Fruit fly (Drosophila melanogaster) whole organism, adult: ENCODE data around the gene CG31933.

ENCODE experiments used
- CG11617 ChIP-seq: fragments of 200-800 bp; sonication (Bioruptor generic); optimal IDR thresholded peaks from 2 replicates; lab custom pipeline; 2017; ENCODE audit warnings: mild to moderate bottlenecking, missing biosample characterization, missing genetic modification reagents, missing genetic modification characterization
- CG12768 ChIP-seq: fragments of 200-800 bp; sonication (Bioruptor generic); optimal IDR thresholded peaks from 2 replicates; lab custom pipeline; 2017; ENCODE audit warnings: missing biosample characterization, missing genetic modification characterization, mild to moderate bottlenecking, moderate library complexity, missing genetic modification reagents
- CG14711 ChIP-seq: fragments of 200-800 bp; sonication (Bioruptor generic); optimal IDR thresholded peaks from 2 replicates; lab custom pipeline; 2018; ENCODE audit warnings: missing biosample characterization, mild to moderate bottlenecking, missing genetic modification characterization, moderate library complexity
- CG1620 ChIP-seq: fragments of 200-800 bp; sonication (Bioruptor generic); optimal IDR thresholded peaks from 2 replicates; lab custom pipeline; 2016; ENCODE audit warnings: missing biosample characterization, missing genetic modification characterization
- CG33017 ChIP-seq: fragments of 200-800 bp; sonication (Bioruptor generic); optimal IDR thresholded peaks from 2 replicates; lab custom pipeline; 2018; ENCODE audit warnings: missing biosample characterization, mild to moderate bottlenecking, missing genetic modification characterization, moderate library complexity
- CG7101 ChIP-seq: fragments of 200-800 bp; sonication (Bioruptor generic); optimal IDR thresholded peaks from 2 replicates; lab custom pipeline; 2018; ENCODE audit warnings: missing biosample characterization, mild to moderate bottlenecking, missing genetic modification characterization, moderate library complexity
- Clk ChIP-seq: fragments of 200-800 bp; sonication (Bioruptor generic); optimal IDR thresholded peaks from 2 replicates; lab custom pipeline; 2017; ENCODE audit warnings: missing biosample characterization, missing genetic modification characterization
- Hr96 ChIP-seq: fragments of 200-800 bp; sonication (Bioruptor generic); optimal IDR thresholded peaks from 2 replicates; lab custom pipeline; 2016; ENCODE audit warnings: missing biosample characterization, missing genetic modification characterization
- Mnt ChIP-seq: fragments of 200-800 bp; sonication (Bioruptor generic); optimal IDR thresholded peaks from 2 replicates; lab custom pipeline; 2016; ENCODE audit warnings: missing biosample characterization, mild to moderate bottlenecking, missing genetic modification characterization
- cnc ChIP-seq, 2 experiments: fragments of >200 bp; optimal IDR thresholded peaks; 2 replicates each; lab custom pipeline; 2017
- kay ChIP-seq: fragments of 200-800 bp; sonication (Bioruptor generic); peaks from one replicate; lab custom pipeline; 2016; ENCODE audit warnings: missing biosample characterization, missing genetic modification characterization, borderline replicate concordance
- ovo ChIP-seq: fragments of 200-800 bp; sonication (Bioruptor generic); optimal IDR thresholded peaks from 2 replicates; lab custom pipeline; 2016; ENCODE audit warnings: missing biosample characterization, missing genetic modification characterization
- tj ChIP-seq: fragments of 200-800 bp; sonication (Bioruptor generic); optimal IDR thresholded peaks from 3 replicates; lab custom pipeline; 2017; ENCODE audit warnings: missing biosample characterization, mild to moderate bottlenecking, missing genetic modification characterization, moderate library complexity
- toe ChIP-seq: fragments of 200-800 bp; sonication (Bioruptor generic); optimal IDR thresholded peaks from 2 replicates; lab custom pipeline; 2016; ENCODE audit warnings: missing biosample characterization, missing genetic modification characterization

- TF ChIP-seq Hr96, result no peak
- no peak for TF ChIP-seq cnc (optimal IDR thresholded peaks at IDR 0.05; lab: Kevin White, UChicago)
- no peak for TF ChIP-seq toe (GFP tag; lab: Kevin White, UChicago)
- no peak for TF ChIP-seq CG7101 (tag; lab: Kevin White, UChicago)
- TF ChIP-seq ovo (GFP tag; lab: Kevin White, UChicago), result no peak
- no peak for TF ChIP-seq CG14711 (tag; lab: Kevin White, UChicago)
- TF ChIP-seq Mnt (GFP tag; lab: Kevin White, UChicago), result no peak
- TF ChIP-seq tj (GFP tag; lab: Kevin White, UChicago), result no peak
- no peak for TF ChIP-seq kay (GFP tag; lab: Kevin White, UChicago)
- TF ChIP-seq CG11617, result no peak
- no peak for TF ChIP-seq CG33017 (tag; lab: Kevin White, UChicago)
- TF ChIP-seq CG12768 (GFP tag; lab: Kevin White, UChicago), result no peak
- no peak for TF ChIP-seq CG1620 (GFP tag; lab: Kevin White, UChicago)
- no peak for TF ChIP-seq Clk (GFP tag; lab: Kevin White, UChicago)
These were observed 39.4 kb downstream of the CG31933 start, which contains the start of gene Gr22e for dm6 chr2L:1783762-1784161.
